Fruit fly (Drosophila melanogaster) whole organism, wandering third instar larva: Measurements from ENCODE around the gene Jon99Ciii.

Experiments
- CrebA ChIP-seq: fragments of 200-800 bp; sonication (Bioruptor generic); optimal IDR thresholded peaks from 2 replicates; lab custom pipeline; 2016; ENCODE audit warnings: missing biosample characterization, mild to moderate bottlenecking, missing genetic modification characterization, borderline replicate concordance
- foxo ChIP-seq, 2 experiments: fragments of 200-800 bp; sonication (Bioruptor generic); optimal IDR thresholded peaks; 2 replicates in 1 of 2; 3 replicates in 1 of 2; lab custom pipeline; 2016 to 2017; ENCODE audit warnings: missing biosample characterization in 2 of 2, missing genetic modification characterization in 2 of 2

- TF ChIP-seq CrebA (GFP tag; lab: Kevin White, UChicago) (no peak), foxo (GFP tag; optimal IDR thresholded peaks at IDR 0.05; lab: Kevin White, UChicago) (no peak)
Measured at dm6 chr3R:29920189-29920588, 1.8 kb upstream of the Jon99Ciii start, which contains the start of gene trp.
